Worm (Caenorhabditis elegans) whole organism, L2 larva: ENCODE data around the gene W01A11.7.

Source experiments
- C34F6.9 ChIP-seq: fragments of 150-350 bp; optimal IDR thresholded peaks from 2 replicates; lab custom pipeline; 2014; ENCODE audit warnings: missing biosample characterization, missing genetic modification characterization
- F13H6.1 ChIP-seq: sonication (generic microtip); optimal IDR thresholded peaks from 2 replicates; lab custom pipeline; 2016; ENCODE audit warnings: missing genetic modification characterization, missing compliant biosample characterization
- R02D3.7 ChIP-seq: fragments of 150-350 bp; optimal IDR thresholded peaks from 2 replicates; lab custom pipeline; 2014; ENCODE audit warnings: missing biosample characterization, missing genetic modification characterization
- Y55F3AM.14 ChIP-seq: fragments of 200-800 bp; sonication (Bioruptor generic); optimal IDR thresholded peaks from 2 replicates; lab custom pipeline; 2018; ENCODE audit warnings: mild to moderate bottlenecking, missing genetic modification characterization, missing compliant biosample characterization
- ZK546.5 ChIP-seq: sonication (generic microtip); optimal IDR thresholded peaks from 2 replicates; lab custom pipeline; 2017; ENCODE audit warnings: missing biosample characterization, missing genetic modification characterization
- ama-1 ChIP-seq: fragments of 150-350 bp; optimal IDR thresholded peaks from 2 replicates; lab custom pipeline; 2018; ENCODE audit warnings: inconsistent platforms
- blmp-1 ChIP-seq: sonication (generic microtip); optimal IDR thresholded peaks from 2 replicates; lab custom pipeline; 2017; ENCODE audit warnings: missing genetic modification characterization, mild to moderate bottlenecking, missing compliant biosample characterization, antibody characterized with exemption, moderate library complexity; ENCODE audit not compliant: insufficient read depth
- ceh-16 ChIP-seq: fragments of 150-350 bp; optimal IDR thresholded peaks from 2 replicates; lab custom pipeline; 2014; ENCODE audit warnings: missing biosample characterization, missing genetic modification characterization
- ceh-82 ChIP-seq: fragments of 150-350 bp; optimal IDR thresholded peaks from 2 replicates; lab custom pipeline; 2014; ENCODE audit warnings: missing biosample characterization, missing genetic modification characterization
- crh-2 ChIP-seq: sonication (generic microtip); optimal IDR thresholded peaks from 2 replicates; lab custom pipeline; 2017; ENCODE audit warnings: missing biosample characterization, missing genetic modification characterization
- egl-27 ChIP-seq: sonication (generic microtip); optimal IDR thresholded peaks from 3 replicates; lab custom pipeline; 2017; ENCODE audit warnings: missing biosample characterization, missing genetic modification reagents, missing genetic modification characterization
- elt-3 ChIP-seq: sonication (generic microtip); optimal IDR thresholded peaks from 2 replicates; lab custom pipeline; 2017; ENCODE audit warnings: missing biosample characterization, missing genetic modification characterization
- fos-1 ChIP-seq: fragments of 150-350 bp; optimal IDR thresholded peaks from 2 replicates; lab custom pipeline; 2014; ENCODE audit warnings: missing biosample characterization, missing genetic modification characterization
- gmeb-1 ChIP-seq: fragments of 150-350 bp; optimal IDR thresholded peaks from 2 replicates; lab custom pipeline; 2014; ENCODE audit warnings: missing biosample characterization, missing genetic modification characterization
- lin-11 ChIP-seq: fragments of 150-350 bp; sonication (generic microtip); optimal IDR thresholded peaks from 2 replicates; lab custom pipeline; 2014; ENCODE audit warnings: missing biosample characterization, missing genetic modification characterization, inconsistent platforms, mixed read lengths
- lin-13 ChIP-seq: fragments of 150-350 bp; optimal IDR thresholded peaks from 2 replicates; lab custom pipeline; 2014; ENCODE audit warnings: missing biosample characterization, missing genetic modification reagents, missing genetic modification characterization
- lsy-2 ChIP-seq, 2 experiments: fragments of 150-350 bp in 1 of 2; sonication (generic microtip) in 1 of 2; optimal IDR thresholded peaks; 2 replicates each; lab custom pipeline; 2014 to 2017; ENCODE audit warnings: missing biosample characterization in 2 of 2, missing genetic modification characterization in 2 of 2
- mab-5 ChIP-seq: fragments of 150-350 bp; optimal IDR thresholded peaks from 2 replicates; lab custom pipeline; 2014; ENCODE audit warnings: missing biosample characterization, missing genetic modification characterization
- mbf-1 ChIP-seq: sonication (generic microtip); optimal IDR thresholded peaks from 2 replicates; lab custom pipeline; 2017; ENCODE audit warnings: missing biosample characterization, missing genetic modification characterization
- nhr-10 ChIP-seq: sonication (generic microtip); optimal IDR thresholded peaks from 2 replicates; lab custom pipeline; 2017; ENCODE audit warnings: missing biosample characterization, missing genetic modification characterization
- nhr-11 ChIP-seq: fragments of 150-350 bp; optimal IDR thresholded peaks from 2 replicates; lab custom pipeline; 2014; ENCODE audit warnings: missing biosample characterization, missing genetic modification characterization
- nhr-129 ChIP-seq: fragments of 150-350 bp; optimal IDR thresholded peaks from 2 replicates; lab custom pipeline; 2014; ENCODE audit warnings: missing biosample characterization, missing genetic modification characterization
- nhr-21 ChIP-seq: fragments of 150-350 bp; optimal IDR thresholded peaks from 2 replicates; lab custom pipeline; 2014; ENCODE audit warnings: missing biosample characterization, missing genetic modification characterization
- nhr-23 ChIP-seq: fragments of 150-350 bp; optimal IDR thresholded peaks from 2 replicates; lab custom pipeline; 2014; ENCODE audit warnings: missing biosample characterization, missing genetic modification reagents, missing genetic modification characterization
- nhr-237 ChIP-seq: fragments of 150-350 bp; optimal IDR thresholded peaks from 2 replicates; lab custom pipeline; 2014; ENCODE audit warnings: missing biosample characterization, missing genetic modification characterization
- nhr-6 ChIP-seq: fragments of 150-350 bp; optimal IDR thresholded peaks from 2 replicates; lab custom pipeline; 2014; ENCODE audit warnings: missing biosample characterization, missing genetic modification characterization
- nhr-77 ChIP-seq: fragments of 150-350 bp; optimal IDR thresholded peaks from 2 replicates; lab custom pipeline; 2014; ENCODE audit warnings: missing biosample characterization, missing genetic modification characterization
- peb-1 ChIP-seq: fragments of 150-350 bp; optimal IDR thresholded peaks from 2 replicates; lab custom pipeline; 2014; ENCODE audit warnings: missing biosample characterization, missing genetic modification characterization
- skn-1 ChIP-seq: sonication (generic microtip); optimal IDR thresholded peaks from 2 replicates; lab custom pipeline; 2017; ENCODE audit warnings: missing biosample characterization, missing genetic modification characterization
- sma-9 ChIP-seq, 2 experiments: fragments of 150-350 bp in 1 of 2; sonication (generic microtip) in 1 of 2; optimal IDR thresholded peaks; 2 replicates each; lab custom pipeline; 2014 to 2016; ENCODE audit warnings: missing genetic modification characterization in 2 of 2, mild to moderate bottlenecking in 1 of 2, missing biosample characterization in 1 of 2, missing compliant biosample characterization in 1 of 2, missing genetic modification reagents in 1 of 2, moderate library complexity in 1 of 2
- unc-39 ChIP-seq: fragments of 150-350 bp; optimal IDR thresholded peaks from 2 replicates; lab custom pipeline; 2014; ENCODE audit warnings: missing biosample characterization, missing genetic modification characterization
- ztf-1 ChIP-seq: fragments of 200-800 bp; sonication (Bioruptor generic); conservative IDR thresholded peaks from 2 replicates; pipeline ENCODE4 v1.3.6; 2022; ENCODE audit warnings: missing genetic modification characterization, missing compliant biosample characterization

Gene W01A11.7

ce11 chrV:6498441-6498840, 6.7 kb downstream of the W01A11.7 start:
- TF ChIP-seq nhr-129 (tag; lab: Kevin White, UChicago) (peak; percentile 2), nhr-23 (no peak)
- TF ChIP-seq, all 48 proteins: peak for 1

ce11 chrV:6496611-6497158, 8.5 kb downstream of the W01A11.7 start, which contains the start of gene dgtr-1:
TSS of gene dgtr-1 (plus strand) at chrV:6497108.
- no peak for TF ChIP-seq ama-1
- TF ChIP-seq ceh-16 (tag; lab: Kevin White, UChicago): no peak
- TF ChIP-seq C34F6.9 (tag; lab: Kevin White, UChicago): no peak
- TF ChIP-seq nhr-23: no peak
- TF ChIP-seq nhr-11 (tag; lab: Kevin White, UChicago): no peak
- no peak for TF ChIP-seq lsy-2 (tag; optimal IDR thresholded peaks at IDR 0.05; lab: Kevin White, UChicago)

ce11 chrV:6495353-6495752, 9.8 kb downstream of the W01A11.7 start:
- TF ChIP-seq fos-1 (tag; lab: Kevin White, UChicago) (peak; percentile 18), ztf-1 (GFP tag; lab: Robert Waterston, UW) (no peak), sma-9 (GFP tag; optimal IDR thresholded peaks at IDR 0.05; lab: Kevin White, UChicago) (no peak), sma-9 (tag; optimal IDR thresholded peaks at IDR 0.05; lab: Kevin White, UChicago) (no peak), lsy-2 (tag; optimal IDR thresholded peaks at IDR 0.05; lab: Kevin White, UChicago) (no peak)

ce11 chrV:6493821-6494220, 11.4 kb downstream of the W01A11.7 start, which contains the start of gene cpt-6:
TSS of gene cpt-6 (minus strand) at chrV:6493921.
- TF ChIP-seq elt-3 (tag; lab: Kevin White, UChicago) (no peak), unc-39 (tag; lab: Kevin White, UChicago) (no peak), egl-27 (tag; lab: Kevin White, UChicago) (no peak), ceh-82 (tag; lab: Kevin White, UChicago) (no peak), ztf-1 (GFP tag; lab: Robert Waterston, UW) (no peak), ZK546.5 (tag; lab: Kevin White, UChicago) (no peak)

ce11 chrV:6492497-6492896, 12.7 kb downstream of the W01A11.7 start:
- TF ChIP-seq nhr-237 (tag; lab: Kevin White, UChicago) (no peak), crh-2 (tag; lab: Kevin White, UChicago) (peak; percentile 60), nhr-10 (tag; lab: Kevin White, UChicago) (no peak), skn-1 (tag; lab: Kevin White, UChicago) (no peak), Y55F3AM.14 (no peak), blmp-1 (no peak), nhr-21 (no peak), sma-9 (GFP tag; optimal IDR thresholded peaks at IDR 0.05; lab: Kevin White, UChicago) (peak; percentile 39), sma-9 (tag; optimal IDR thresholded peaks at IDR 0.05; lab: Kevin White, UChicago) (no peak), fos-1 (tag; lab: Kevin White, UChicago) (peak; percentile 47), R02D3.7 (tag; lab: Kevin White, UChicago) (no peak), ceh-16 (tag; lab: Kevin White, UChicago) (no peak), peb-1 (no peak), ZK546.5 (tag; lab: Kevin White, UChicago) (no peak), nhr-77 (tag; lab: Kevin White, UChicago) (no peak)

- no peak for TF ChIP-seq mab-5 (tag; lab: Kevin White, UChicago)
- TF ChIP-seq egl-27 (tag; lab: Kevin White, UChicago): no peak
- no peak for TF ChIP-seq Y55F3AM.14
- TF ChIP-seq crh-2 (tag; lab: Kevin White, UChicago): peak; percentile 55
- peak; percentile 66 for TF ChIP-seq sma-9 (GFP tag; optimal IDR thresholded peaks at IDR 0.05; lab: Kevin White, UChicago)
- TF ChIP-seq sma-9 (tag; optimal IDR thresholded peaks at IDR 0.05; lab: Kevin White, UChicago): no peak
- no peak for TF ChIP-seq unc-39 (tag; lab: Kevin White, UChicago)
- TF ChIP-seq fos-1 (tag; lab: Kevin White, UChicago): peak; percentile 87
- TF ChIP-seq F13H6.1 (tag; lab: Kevin White, UChicago): peak; percentile 1
- peak; percentile 33 for TF ChIP-seq gmeb-1
These were observed 16.3 kb downstream of the W01A11.7 start, which contains the start of gene lec-10 for ce11 chrV:6488849-6489248. TSS of gene lec-10 (minus strand) at chrV:6489120.

- peak; percentile 44 for TF ChIP-seq lin-13
- TF ChIP-seq nhr-6 (tag; lab: Kevin White, UChicago): no peak
- TF ChIP-seq lsy-2 (tag; optimal IDR thresholded peaks at IDR 0.05; lab: Kevin White, UChicago): no peak
- no peak for TF ChIP-seq lin-11 (tag; lab: Kevin White, UChicago)
- peak; percentile 41 for TF ChIP-seq gmeb-1
- peak; percentile 33 for TF ChIP-seq ama-1
- no peak for TF ChIP-seq mbf-1 (tag; lab: Kevin White, UChicago)
- no peak for TF ChIP-seq nhr-237 (tag; lab: Kevin White, UChicago)
- peak; percentile 67 for TF ChIP-seq crh-2 (tag; lab: Kevin White, UChicago)
These were observed 17.3 kb downstream of the W01A11.7 start for ce11 chrV:6487878-6488277.
